Fruit fly (Drosophila melanogaster) whole organism, larva: ENCODE results near the gene Catsup.
A peak's percentile ranks its signal among the peaks of the same experiment; 100 is the strongest.

Experiments
- noc ChIP-seq: fragments of 200-800 bp; sonication (Bioruptor generic); optimal IDR thresholded peaks from 3 replicates; lab custom pipeline; 2019; ENCODE audit warnings: missing biosample characterization, mild to moderate bottlenecking, missing genetic modification characterization, moderate library complexity

The Catsup gene

DNA sequence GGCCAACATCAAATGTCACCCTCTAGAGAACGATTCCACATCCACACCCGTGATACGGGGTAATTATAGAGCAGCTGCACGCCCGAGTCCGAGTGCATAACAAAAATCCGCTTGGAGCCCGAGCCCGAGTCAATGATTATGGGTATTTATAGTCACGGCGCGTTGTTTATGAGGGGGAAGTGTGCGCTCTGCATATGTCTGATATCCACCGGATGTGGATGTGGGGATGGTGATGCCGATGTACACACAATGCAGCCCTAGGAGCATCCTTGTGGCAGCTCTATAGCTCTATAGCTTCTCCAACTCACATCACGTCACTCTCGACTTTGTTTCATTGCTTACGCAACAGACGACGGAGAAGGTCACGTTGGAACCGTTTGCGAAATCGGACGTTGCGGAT, 4.2 kb upstream of the Catsup start:
- TF ChIP-seq noc (tag; lab: Kevin White, UChicago), result no peak

DNA sequence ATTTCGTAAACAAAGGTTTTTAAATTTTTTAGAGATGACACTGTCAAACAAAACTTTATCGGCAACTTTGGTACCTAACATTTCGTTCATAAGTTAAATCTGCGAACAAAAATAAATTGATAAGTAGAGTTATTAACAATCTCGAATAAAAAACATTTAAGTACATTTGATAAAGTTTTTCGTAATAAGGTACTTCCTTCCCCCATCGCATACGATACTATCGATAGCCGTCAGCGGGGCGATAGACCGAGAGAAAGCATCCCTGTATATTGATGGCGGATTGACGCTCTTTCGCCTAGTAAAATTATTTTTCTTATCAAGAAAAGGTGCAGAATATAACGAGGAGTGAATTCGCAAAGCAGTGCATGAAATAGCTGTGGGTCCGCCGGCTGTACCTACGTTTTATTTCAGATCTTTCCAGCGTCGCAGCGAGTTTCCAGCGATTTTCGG, 3.5 kb downstream of the Catsup start, which contains the start of the genes Ttc19 and Acn:
TSS of gene Ttc19 (minus strand) at position 38 of the 450 bp plus-strand sequence.
TSS of gene Acn (plus strand) at position 245 of the 450 bp plus-strand sequence.
- peak; percentile 86 for TF ChIP-seq noc (tag; lab: Kevin White, UChicago)

- TF ChIP-seq noc (tag; lab: Kevin White, UChicago), result no peak
Measured at dm6 chr2L:19048912-19049311, 7.2 kb downstream of the Catsup start, which contains the start of gene CG10470. Gene CG10470, plus strand, starts transcription at chr2L:19049076.

dm6 chr2L:19051534-19052100, 10.0 kb downstream of the Catsup start, which contains the start of gene Rpn3:
Gene Rpn3, plus strand, starts transcription at chr2L:19051790.
- TF ChIP-seq noc (tag; lab: Kevin White, UChicago), result peak; percentile 60

DNA sequence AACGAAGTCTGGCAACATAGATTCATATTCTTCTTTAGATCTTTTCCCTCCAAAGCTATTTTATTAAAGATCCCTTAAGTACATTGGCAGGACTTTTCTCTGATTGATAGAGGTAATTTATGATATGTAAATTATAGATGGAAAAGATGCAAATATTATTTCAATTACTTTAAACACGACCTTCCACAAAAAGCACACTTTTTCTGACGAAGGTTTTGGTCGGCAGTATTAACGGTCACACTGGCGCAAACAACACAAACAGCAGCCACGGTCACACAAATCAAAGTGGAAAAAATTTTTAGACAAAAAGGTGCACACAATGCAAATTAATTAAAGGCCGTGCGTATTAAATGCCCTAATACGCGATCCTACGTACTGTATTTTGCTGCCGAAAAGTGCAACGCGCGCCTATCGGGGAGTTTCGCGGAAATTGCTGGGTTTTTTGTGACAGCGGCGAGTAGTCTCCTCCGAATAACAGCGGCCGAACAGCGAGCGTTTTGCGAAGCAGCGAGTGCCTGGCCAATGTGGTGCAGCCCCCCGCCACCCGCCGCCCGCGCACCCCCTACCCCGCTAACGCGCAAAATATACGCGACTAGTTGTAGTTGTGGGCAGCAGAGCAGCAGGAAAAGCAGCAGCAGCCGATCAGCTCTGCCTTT, 12.3 kb downstream of the Catsup start, which contains the start of gene CG10492:
TSS of gene CG10492 (plus strand) at position 219 of the 656 bp plus-strand sequence.
- no peak for TF ChIP-seq noc (tag; lab: Kevin White, UChicago)

DNA sequence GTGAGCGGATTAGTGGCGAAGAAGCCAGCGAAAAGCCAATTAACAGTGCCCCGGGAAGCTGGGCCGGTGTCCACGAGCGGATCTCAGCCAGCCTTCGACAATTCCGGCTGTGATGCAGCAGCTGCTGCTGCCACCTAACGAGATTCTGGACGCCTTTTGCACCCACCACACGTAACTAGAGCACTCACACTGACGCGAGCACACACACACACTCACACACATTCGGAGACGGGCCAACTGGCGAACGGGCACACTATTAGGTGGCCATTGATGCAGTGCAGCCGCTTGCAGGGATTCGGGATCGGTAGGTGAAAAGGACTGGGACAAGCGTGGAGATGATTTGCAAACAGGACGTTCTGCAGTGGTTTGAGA, 12.8 kb downstream of the Catsup start:
- no peak for TF ChIP-seq noc (tag; lab: Kevin White, UChicago)

DNA sequence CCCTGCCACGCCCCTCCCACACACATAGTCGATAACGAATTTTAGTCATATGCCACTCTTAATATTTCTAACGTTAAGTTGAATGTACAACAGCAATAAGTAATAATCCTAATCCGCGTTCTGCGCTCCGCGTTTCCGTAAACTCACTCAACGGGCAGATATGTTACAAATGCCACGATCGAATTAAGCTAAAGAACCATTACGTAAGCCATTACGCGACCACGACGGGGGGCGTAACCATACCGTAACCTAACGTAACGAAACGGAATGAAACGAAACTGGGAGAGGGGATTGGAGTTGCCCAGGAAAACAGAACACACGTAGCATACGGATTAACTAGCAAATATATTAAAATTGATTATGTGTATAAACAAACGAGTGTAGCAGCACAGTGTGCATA, 16.1 kb downstream of the Catsup start:
- TF ChIP-seq noc (tag; lab: Kevin White, UChicago), result no peak

- no peak for TF ChIP-seq noc (tag; lab: Kevin White, UChicago)
Measured at dm6 chr2L:19058916-19059315, 17.3 kb downstream of the Catsup start, which contains the start of gene Phlpp. Gene Phlpp, plus strand, starts transcription at chr2L:19059129.

dm6 chr2L:19063090-19063692, 21.5 kb downstream of the Catsup start, which contains the start of gene Dus4:
Gene Dus4, plus strand, starts transcription at chr2L:19063295.
- no peak for TF ChIP-seq noc (tag; lab: Kevin White, UChicago)

- no peak for TF ChIP-seq noc (tag; lab: Kevin White, UChicago)
Measured at dm6 chr2L:19064706-19065105, 23.0 kb downstream of the Catsup start, which contains the start of gene CG17343. Gene CG17343, plus strand, starts transcription at chr2L:19064929.

DNA sequence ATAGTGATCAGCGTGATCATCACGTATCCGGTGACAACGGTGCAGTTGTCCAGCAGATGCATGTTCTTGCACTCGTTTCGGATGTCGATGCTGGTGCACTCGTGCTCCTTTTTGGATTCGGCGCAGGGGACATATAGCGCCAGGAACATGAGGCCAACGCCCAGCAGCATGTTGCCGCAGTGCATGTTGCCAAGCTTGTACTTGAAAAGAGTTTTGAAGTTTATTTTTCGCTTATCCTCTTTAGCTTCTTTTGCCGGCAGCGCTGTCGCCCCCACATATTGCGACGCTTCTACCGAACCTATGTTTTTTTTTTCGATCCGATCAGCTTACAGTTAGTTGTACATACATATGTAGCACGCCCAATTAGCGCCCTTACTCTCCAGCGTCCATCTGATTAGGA, 26.7 kb downstream of the Catsup start:
- no peak for TF ChIP-seq noc (tag; lab: Kevin White, UChicago)

dm6 chr2L:19069548-19070145, 28.0 kb downstream of the Catsup start, which contains the start of gene CG10702:
Gene CG10702, minus strand, starts transcription at chr2L:19069851.
- TF ChIP-seq noc (tag; lab: Kevin White, UChicago), result no peak

DNA sequence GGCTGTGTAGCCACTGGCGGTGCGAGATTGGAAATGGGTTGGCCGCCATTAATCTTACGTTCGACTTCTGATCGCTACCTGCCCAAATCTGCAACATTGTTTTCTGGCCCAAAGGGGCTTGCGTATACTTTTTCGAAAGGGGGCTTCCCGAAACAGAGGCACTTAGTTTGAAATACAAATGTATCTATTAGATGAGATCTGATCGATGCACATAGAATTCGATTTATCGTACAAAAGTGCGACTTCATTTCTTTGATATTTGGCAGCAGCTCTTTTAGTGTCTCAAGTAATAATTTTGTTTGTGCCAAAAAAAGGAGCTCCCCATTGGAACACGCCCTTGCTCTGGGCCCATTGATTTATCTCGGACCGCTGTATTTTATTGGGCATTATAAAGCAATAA, 30.1 kb downstream of the Catsup start:
- no peak for TF ChIP-seq noc (tag; lab: Kevin White, UChicago)

DNA sequence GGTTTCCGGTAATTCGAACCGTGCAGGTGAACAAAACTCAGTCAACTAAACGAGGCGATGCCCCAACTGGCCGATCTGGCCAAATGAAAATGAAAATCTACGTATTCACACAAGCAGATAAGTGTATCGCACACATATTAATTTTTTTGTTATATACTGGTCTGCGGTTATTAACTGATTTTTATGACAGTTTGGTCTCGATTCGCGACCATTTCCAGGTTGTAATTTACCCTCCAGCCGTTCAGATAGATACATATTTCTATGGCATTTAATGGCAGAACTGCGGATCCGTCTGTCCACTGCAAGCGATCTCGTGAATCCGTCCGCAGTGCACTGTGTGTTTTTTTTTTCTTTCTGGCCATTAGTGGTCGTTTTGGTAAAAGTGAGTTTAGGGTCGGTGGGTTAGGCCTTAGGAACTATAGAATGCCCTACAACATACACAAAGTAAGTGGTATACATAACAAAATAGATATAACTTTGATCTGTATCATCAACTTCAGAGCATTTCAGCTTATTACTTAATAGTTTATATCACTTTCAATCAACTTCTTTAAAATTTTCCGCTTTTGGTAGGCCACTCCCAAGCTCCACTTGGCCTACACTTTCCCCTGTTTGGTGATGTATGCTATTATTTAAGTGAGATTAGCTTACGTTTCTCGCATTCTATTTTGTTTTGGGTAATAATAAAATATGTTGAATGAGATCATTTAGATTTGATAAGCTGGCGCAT, 32.6 kb downstream of the Catsup start, which contains the start of gene CG17572:
TSS of gene CG17572 (minus strand) at position 51 of the 730 bp plus-strand sequence.
- TF ChIP-seq noc (tag; lab: Kevin White, UChicago), result no peak

- TF ChIP-seq noc (tag; lab: Kevin White, UChicago), result no peak
Measured at dm6 chr2L:19078928-19079327, 37.3 kb downstream of the Catsup start, which contains the start of gene CG10700. Gene CG10700, minus strand, starts transcription at chr2L:19079028.
